Worm (Caenorhabditis elegans): Measurements from ENCODE around the gene F53H4.3.

Gene F53H4.3

DNA sequence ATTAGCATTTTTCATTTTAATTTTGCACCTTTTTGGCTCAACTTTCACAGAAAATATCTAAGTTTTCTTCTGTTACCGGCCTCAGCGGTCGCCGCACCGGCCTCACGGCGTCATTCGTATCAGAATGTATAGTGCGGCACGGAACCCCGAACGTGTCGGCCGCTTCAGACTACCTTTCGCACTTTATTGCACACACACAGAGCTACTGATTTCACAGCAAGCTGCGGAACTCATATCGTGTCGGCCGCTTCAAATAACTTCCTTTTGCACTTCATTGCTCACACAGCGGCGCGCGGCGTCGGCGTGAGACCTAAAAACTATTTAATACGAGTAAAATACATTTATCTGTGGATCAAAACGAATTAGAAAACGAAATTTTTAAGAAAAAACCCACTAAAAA lies 2.9 kb downstream of the F53H4.3 start:
- TF ChIP-seq lin-39 (tag; optimal IDR thresholded peaks at IDR 0.05) (no peak), F44E2.7 (GFP tag; IDR thresholded peaks at IDR 0.05) (no peak), sdz-12 (GFP tag; optimal IDR thresholded peaks at IDR 0.05) (no peak), Y75B8A.6 (GFP tag; IDR thresholded peaks at IDR 0.05) (no peak), rbr-2 (tag; optimal IDR thresholded peaks at IDR 0.05) (no peak), hlh-30 (tag; optimal IDR thresholded peaks at IDR 0.05; ENCODE audit: insufficient read depth) (no peak), ceh-62 (tag; optimal IDR thresholded peaks at IDR 0.05) (no peak), arid-1 (GFP tag; conservative IDR thresholded peaks at IDR 0.05) (no peak), saeg-2 (GFP tag; IDR thresholded peaks at IDR 0.05) (no peak), egl-43 (GFP tag; IDR thresholded peaks at IDR 0.05) (no peak), duxl-1 (tag; optimal IDR thresholded peaks at IDR 0.05; ENCODE audit: poor library complexity) (no peak), fos-1 (tag; optimal IDR thresholded peaks at IDR 0.05) (no peak), attf-4 (tag; optimal IDR thresholded peaks at IDR 0.05) (no peak), nhr-28 (tag; optimal IDR thresholded peaks at IDR 0.05) (no peak), mxl-3 (GFP tag; optimal IDR thresholded peaks at IDR 0.05) (no peak)

DNA sequence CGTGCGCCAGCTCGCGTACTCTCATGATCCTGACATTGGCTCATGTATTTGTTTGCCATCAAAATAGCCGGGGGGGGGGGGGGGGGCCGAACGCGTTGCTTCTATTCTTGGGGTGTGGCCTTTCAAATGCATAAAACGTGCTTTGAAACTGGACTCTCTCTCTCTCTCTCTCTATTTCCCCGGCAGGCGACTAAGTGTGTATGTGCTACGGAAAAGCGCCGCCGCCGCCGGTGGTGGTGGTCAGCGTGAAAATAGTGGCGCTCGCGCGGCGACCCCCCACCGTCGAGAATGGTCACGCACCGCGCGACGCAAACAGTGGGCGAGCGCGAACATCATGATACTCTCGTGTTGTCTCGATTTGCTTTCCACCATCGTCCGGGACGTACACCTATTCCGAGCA lies 6.4 kb downstream of the F53H4.3 start:
- TF ChIP-seq pha-4 (GFP tag; IDR thresholded peaks at IDR 0.05) (peak; percentile 56; the same call in 1 of the 2 replicates), pha-4 (tag; optimal IDR thresholded peaks at IDR 0.05) (no peak), Y5F2A.4 (GFP tag; optimal IDR thresholded peaks at IDR 0.05) (no peak), hlh-30 (tag; optimal IDR thresholded peaks at IDR 0.05; ENCODE audit: insufficient read depth) (peak; percentile 14), hlh-11 (tag; optimal IDR thresholded peaks at IDR 0.05) (peak; percentile 21), php-3 (GFP tag; IDR thresholded peaks at IDR 0.05) (no peak), aha-1 (tag) (peak; percentile 81), attf-4 (tag; optimal IDR thresholded peaks at IDR 0.05) (no peak), set-16 (GFP tag; IDR thresholded peaks at IDR 0.05) (peak; percentile 89)

DNA sequence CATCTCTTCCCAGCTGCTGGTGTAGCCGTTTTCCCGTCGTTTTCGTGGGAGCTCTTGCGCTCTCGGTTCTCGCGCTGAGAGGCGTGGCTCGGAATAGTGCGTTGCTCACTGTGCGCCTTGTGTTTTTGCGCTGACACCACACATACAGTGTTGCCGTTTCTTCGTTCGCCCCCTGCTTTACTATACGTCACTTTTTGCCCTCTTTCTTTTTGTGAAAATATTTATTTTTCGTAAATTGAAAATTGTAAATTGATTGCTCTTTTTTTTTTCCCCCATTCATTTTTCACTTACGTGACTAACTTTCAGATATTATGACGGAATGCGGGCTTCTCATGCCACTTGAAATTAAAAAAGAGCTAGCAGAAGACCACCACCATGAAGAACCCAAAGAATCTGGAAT lies 8.6 kb downstream of the F53H4.3 start, which contains the start of gene gmeb-2:
Gene gmeb-2 (plus strand): TSS at position 301 of the 400 bp plus-strand sequence.
- TF ChIP-seq set-16 (GFP tag; IDR thresholded peaks at IDR 0.05) (peak; percentile 44; the same call in 1 of the 2 replicates), ceh-44 (GFP tag; IDR thresholded peaks at IDR 0.05) (no peak)

- TF ChIP-seq daf-8 (GFP tag; IDR thresholded peaks at IDR 0.05), result no peak
- 0 out of 2 replicates have a peak, but pooled peaks have one; percentile 34 for TF ChIP-seq hmg-1.1 (GFP tag; IDR thresholded peaks at IDR 0.05)
- peak; percentile 75 for TF ChIP-seq mxl-3 (GFP tag; optimal IDR thresholded peaks at IDR 0.05)
- TF ChIP-seq nhr-102 (tag; optimal IDR thresholded peaks at IDR 0.05), result no peak
- TF ChIP-seq hif-1 (tag; optimal IDR thresholded peaks at IDR 0.05), result peak in 1 of 2 experiments; percentile 8
- TF ChIP-seq aly-2 (tag; optimal IDR thresholded peaks at IDR 0.05), result no peak
- TF ChIP-seq nhr-76 (tag; optimal IDR thresholded peaks at IDR 0.05), result no peak
- no peak for TF ChIP-seq F44E2.7 (GFP tag; IDR thresholded peaks at IDR 0.05)
- TF ChIP-seq nhr-28 (tag; optimal IDR thresholded peaks at IDR 0.05), result peak; percentile 16
- TF ChIP-seq Y105C5A.15 (GFP tag; IDR thresholded peaks at IDR 0.05), result no peak
- peak; percentile 46 for TF ChIP-seq hlh-11 (tag; optimal IDR thresholded peaks at IDR 0.05)
- TF ChIP-seq aha-1 (tag), result peak; percentile 51
- no peak for TF ChIP-seq lin-15B (tag; optimal IDR thresholded peaks at IDR 0.05)
- peak; percentile 46 for TF ChIP-seq set-16 (GFP tag; IDR thresholded peaks at IDR 0.05)
- no peak for TF ChIP-seq zip-11 (GFP tag; IDR thresholded peaks at IDR 0.05)
- no peak for TF ChIP-seq duxl-1 (tag; optimal IDR thresholded peaks at IDR 0.05; ENCODE audit: poor library complexity)
- TF ChIP-seq unc-130 (GFP tag; optimal IDR thresholded peaks at IDR 0.05), result no peak
- TF ChIP-seq egl-43 (GFP tag; IDR thresholded peaks at IDR 0.05), result peak; percentile 57; the same call in 1 of the 2 replicates
- TF ChIP-seq skn-1 (tag; optimal IDR thresholded peaks at IDR 0.05), result no peak
- peak; percentile 29; the same call in 1 of the 2 replicates for TF ChIP-seq ceh-20 (GFP tag; IDR thresholded peaks at IDR 0.05)
- TF ChIP-seq mdl-1 (tag; optimal IDR thresholded peaks at IDR 0.05), result peak in 1 of 2 experiments; percentile 21
- TF ChIP-seq snpc-4 (tag; optimal IDR thresholded peaks at IDR 0.05), result no peak
- TF ChIP-seq pqm-1 (tag; optimal IDR thresholded peaks at IDR 0.05), result no peak
- TF ChIP-seq hlh-30 (tag; optimal IDR thresholded peaks at IDR 0.05; ENCODE audit: insufficient read depth), result peak; percentile 74
- no peak for TF ChIP-seq unc-62 (GFP tag; optimal IDR thresholded peaks at IDR 0.05 in 1 of 2)
- TF ChIP-seq unc-62 (tag; optimal IDR thresholded peaks at IDR 0.05), result no peak
- TF ChIP-seq lir-3 (tag; optimal IDR thresholded peaks at IDR 0.05), result no peak
Observed at ce11 chrX:15876936-15877335, 10.5 kb downstream of the F53H4.3 start.

All from whole organism, L4 larva.